Worm (Caenorhabditis elegans): ENCODE results near the gene spat-2.

ce11 chrIII:11110756-11111155 lies 74.0 kb downstream of the spat-2 start:
- TF ChIP-seq flt-1 (GFP tag; IDR thresholded peaks at IDR 0.05) (0 out of 2 replicates have a peak, but pooled peaks have one; percentile 20), ama-1 (optimal IDR thresholded peaks at IDR 0.05) (no peak), ets-7 (tag; optimal IDR thresholded peaks at IDR 0.05) (no peak), tbx-11 (GFP tag; IDR thresholded peaks at IDR 0.05) (no peak), ceh-36 (tag; optimal IDR thresholded peaks at IDR 0.05) (no peak), sea-1 (GFP tag; conservative IDR thresholded peaks at IDR 0.05) (0 out of 2 replicates have a peak, but pooled peaks have one; percentile 43), B0310.2 (tag; optimal IDR thresholded peaks at IDR 0.05) (no peak), tra-4 (tag; optimal IDR thresholded peaks at IDR 0.05) (no peak), hnd-1 (tag; optimal IDR thresholded peaks at IDR 0.05) (no peak), scrt-1 (GFP tag; IDR thresholded peaks at IDR 0.05) (peak; percentile 61; the same call in 1 of the 2 replicates), hmg-4 (GFP tag; optimal IDR thresholded peaks at IDR 0.05) (peak; percentile 14), pes-1 (GFP tag; IDR thresholded peaks at IDR 0.05) (0 out of 2 replicates have a peak, but pooled peaks have one; percentile 44), ceh-13 (GFP tag; optimal IDR thresholded peaks at IDR 0.05) (no peak)
